Fruit fly (Drosophila melanogaster) ovary, adult (tissue): ENCODE results near the gene RpL22.

Source experiments
- CG17801 ChIP-seq: fragments of 200-800 bp; optimal IDR thresholded peaks from 2 replicates; lab custom pipeline; 2019; ENCODE audit warnings: missing biosample characterization, mild to moderate bottlenecking, missing genetic modification characterization, moderate library complexity; ENCODE audit not compliant: partially characterized antibody

The RpL22 gene

DNA sequence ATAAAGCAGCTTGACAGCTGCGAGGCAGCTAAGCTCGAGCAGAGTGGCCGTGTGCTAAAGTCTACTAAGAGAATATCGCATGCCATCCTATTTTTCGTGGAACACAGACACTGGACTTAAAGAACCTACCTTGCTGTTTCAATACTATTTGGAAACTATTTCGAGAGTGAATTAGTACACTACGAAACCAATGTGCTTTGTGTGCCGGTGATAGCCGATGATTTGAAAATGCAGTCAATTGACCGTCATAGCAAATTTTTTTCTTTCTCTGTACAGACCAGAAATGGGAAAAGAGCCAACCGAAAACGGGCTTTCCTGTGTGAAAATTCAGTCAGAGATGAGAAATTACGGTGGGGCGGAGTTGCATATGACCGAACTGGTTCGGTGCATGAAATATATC is 49.5 kb downstream of the RpL22 start:
- TF ChIP-seq CG17801 (GFP tag; lab: Kevin White, UChicago): no peak

DNA sequence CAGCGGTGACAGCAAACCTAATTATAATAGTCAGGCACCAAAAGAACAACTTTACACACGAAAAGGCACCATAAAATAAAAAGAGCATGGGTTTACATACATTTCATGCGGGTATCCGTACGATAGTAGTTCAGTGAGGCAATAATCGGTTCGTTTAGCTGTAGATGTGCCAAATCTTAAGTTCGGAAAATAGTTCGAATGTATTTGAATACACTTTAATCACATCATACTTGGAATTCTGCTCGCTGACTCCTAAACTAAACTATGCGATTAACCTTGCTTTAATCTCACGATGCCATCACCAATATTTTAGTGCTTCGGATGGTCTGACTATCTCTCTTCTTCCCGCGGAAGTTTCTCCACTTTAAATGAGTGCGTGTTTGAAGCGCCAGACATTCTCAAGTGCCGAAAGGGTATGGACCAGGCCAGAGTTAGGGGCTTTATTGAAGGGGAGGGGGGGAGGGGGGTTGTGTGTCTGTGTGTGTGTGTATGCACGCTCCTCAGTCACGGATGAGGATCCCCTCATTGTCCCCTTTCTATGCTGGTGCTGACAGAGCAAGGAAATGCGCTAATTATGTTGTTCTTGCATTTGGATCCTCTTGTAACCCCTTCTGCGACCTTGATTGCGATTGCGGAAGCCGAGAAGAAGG is 51.6 kb downstream of the RpL22 start:
- no peak for TF ChIP-seq CG17801 (GFP tag; lab: Kevin White, UChicago)
